Fruit fly (Drosophila melanogaster) whole organism, pupa: ENCODE measurements around the gene CG33290.

Source experiments
- CG12605 ChIP-seq: fragments of 200-800 bp; sonication (Bioruptor generic); IDR thresholded peaks from 2 replicates; pipeline ENCODE4 v1.3.6; 2022; ENCODE audit warnings: missing biosample characterization, missing genetic modification characterization
- CG32121 ChIP-seq: fragments of 200-800 bp; sonication (Bioruptor generic); IDR thresholded peaks from 2 replicates; pipeline ENCODE4 v1.3.6; 2022; ENCODE audit warnings: missing biosample characterization, missing genetic modification characterization
- CG4496 ChIP-seq: fragments of 200-800 bp; sonication (Bioruptor generic); IDR thresholded peaks from 3 replicates; pipeline ENCODE4 v1.3.6; 2022; ENCODE audit warnings: missing biosample characterization, missing genetic modification characterization
- D1 ChIP-seq: fragments of 200-800 bp; sonication (Bioruptor generic); optimal IDR thresholded peaks from 2 replicates; lab custom pipeline; 2018; ENCODE audit warnings: missing biosample characterization, mild to moderate bottlenecking, missing genetic modification characterization, moderate library complexity
- Pif1B ChIP-seq: fragments of 200-800 bp; sonication (Bioruptor generic); optimal IDR thresholded peaks from 3 replicates; lab custom pipeline; 2016; ENCODE audit warnings: missing biosample characterization, missing genetic modification characterization
- Snoo ChIP-seq: fragments of 200-800 bp; sonication (Bioruptor generic); optimal IDR thresholded peaks from 3 replicates; lab custom pipeline; 2017; ENCODE audit warnings: missing biosample characterization, mild to moderate bottlenecking, missing genetic modification characterization, inconsistent platforms

- TF ChIP-seq Snoo (no peak), CG32121 (GFP tag; lab: Robert Waterston, UW) (no peak), CG12605 (0 out of 2 replicates have a peak, but pooled peaks have one; percentile 24), Pif1B (GFP tag; lab: Kevin White, UChicago) (no peak), CG4496 (no peak), D1 (no peak)
These were observed 42.5 kb downstream of the CG33290 start for dm6 chr3L:21584683-21585082.
